Fruit fly (Drosophila melanogaster): ENCODE results near the gene mei-217.

The mei-217 gene

DNA sequence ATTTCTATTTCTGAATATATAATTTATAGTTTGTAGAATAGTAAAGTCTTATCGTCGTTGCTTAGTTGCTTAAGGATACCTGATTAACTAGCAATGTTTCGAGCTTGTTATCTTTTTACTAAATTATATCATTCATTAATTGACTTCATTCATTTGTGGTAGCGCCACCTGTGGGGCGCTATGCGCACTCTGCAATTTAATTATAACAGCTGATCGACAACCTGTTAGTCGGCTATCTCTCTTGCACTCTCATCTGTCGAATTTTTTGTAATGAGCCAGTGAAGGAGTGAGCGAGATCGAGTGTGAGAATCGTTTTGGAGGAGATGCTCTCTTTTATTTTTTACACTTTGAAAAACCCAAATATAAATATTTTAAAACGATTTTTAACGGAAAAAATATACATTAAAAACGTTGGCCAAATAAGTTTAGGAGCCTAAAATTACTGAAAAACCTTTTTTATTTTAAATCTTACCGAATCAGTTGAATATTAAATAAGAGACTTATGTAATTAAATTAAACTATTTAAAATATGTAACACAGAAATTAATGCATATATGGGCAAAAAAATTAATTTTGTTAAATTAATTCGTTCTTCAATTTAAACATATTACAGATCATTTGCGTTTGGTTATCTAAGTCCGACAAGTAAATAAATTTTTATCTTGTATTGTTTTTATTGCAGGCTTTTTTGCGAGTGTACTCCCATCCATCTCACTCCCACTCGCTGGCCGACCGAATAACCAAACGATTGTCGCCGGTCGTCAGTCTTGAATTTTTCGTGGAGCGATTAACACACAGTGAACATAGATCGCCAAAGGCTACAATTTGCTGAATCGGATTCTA lies 51.5 kb downstream of the mei-217 start, which contains the start of the genes CG16700 and CG4991:
TSS of gene CG16700 (plus strand) at position 793 of the 843 bp plus-strand sequence.
TSS of gene CG4991 (plus strand) at position 793 of the 843 bp plus-strand sequence.
- TF ChIP-seq CG8478 (optimal IDR thresholded peaks at IDR 0.05): no peak
- peak; percentile 78 to 87 for TF ChIP-seq CTCF (optimal IDR thresholded peaks at IDR 0.05)

dm6 chrX:17090585-17090984 lies 52.2 kb downstream of the mei-217 start:
- TF ChIP-seq CG8478 (optimal IDR thresholded peaks at IDR 0.05): no peak
- TF ChIP-seq CTCF (optimal IDR thresholded peaks at IDR 0.05): no peak

dm6 chrX:17087575-17087974 lies 55.2 kb downstream of the mei-217 start, which contains the start of gene CG8945:
Gene CG8945, minus strand, starts transcription at chrX:17087675.
- TF ChIP-seq CTCF (optimal IDR thresholded peaks at IDR 0.05): no peak
- no peak for TF ChIP-seq CG8478 (optimal IDR thresholded peaks at IDR 0.05)

Data from S2 (cell line).